Worm (Caenorhabditis elegans): ENCODE results near the gene ceh-24.

Gene ceh-24

DNA sequence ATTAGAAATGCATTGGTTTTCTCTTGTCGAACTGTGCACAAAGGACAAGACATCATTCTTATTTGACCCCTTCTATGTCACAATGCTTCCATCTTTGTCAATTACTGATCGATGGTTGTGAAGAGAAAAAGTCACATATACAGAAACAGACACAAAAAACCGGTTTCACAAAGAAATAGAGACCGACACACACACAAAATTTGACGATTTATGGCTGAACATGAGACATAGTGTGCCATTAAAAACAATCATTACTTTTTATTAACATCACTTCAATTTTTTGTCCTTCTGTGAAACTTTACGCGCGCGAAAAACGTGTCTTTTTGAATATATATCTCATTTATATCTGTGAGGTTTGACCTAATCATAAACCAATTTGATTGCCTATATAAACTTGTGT lies 22.5 kb upstream of the ceh-24 start (continued):
- TF ChIP-seq snu-23 (GFP tag; optimal IDR thresholded peaks at IDR 0.05) (peak; percentile 75), elt-3 (tag; optimal IDR thresholded peaks at IDR 0.05) (peak in 2 of 6 experiments; percentile 54 to 67), nhr-90 (tag; optimal IDR thresholded peaks at IDR 0.05; ENCODE audit: poor library complexity) (peak; percentile 48), nhr-84 (tag; optimal IDR thresholded peaks at IDR 0.05) (no peak), nhr-12 (tag; optimal IDR thresholded peaks at IDR 0.05) (no peak), sup-37 (GFP tag; optimal IDR thresholded peaks at IDR 0.05) (no peak), unc-62 (GFP tag; optimal IDR thresholded peaks at IDR 0.05) (no peak), nhr-11 (tag; optimal IDR thresholded peaks at IDR 0.05) (no peak), mep-1 (tag; optimal IDR thresholded peaks at IDR 0.05) (peak; percentile 37), dpl-1 (GFP tag; optimal IDR thresholded peaks at IDR 0.05) (peak in 2 of 3 experiments; percentile 30 to 42), pqm-1 (tag; optimal IDR thresholded peaks at IDR 0.05) (no peak), ceh-88 (GFP tag; IDR thresholded peaks at IDR 0.05) (no peak), ceh-82 (tag; optimal IDR thresholded peaks at IDR 0.05) (no peak), fos-1 (tag; optimal IDR thresholded peaks at IDR 0.05) (no peak), grh-1 (GFP tag; IDR thresholded peaks at IDR 0.05) (peak; percentile 91), hlh-17 (GFP tag; optimal IDR thresholded peaks at IDR 0.05; ENCODE audit: borderline replicate concordance) (no peak), unc-130 (tag; optimal IDR thresholded peaks at IDR 0.05) (peak; percentile 31), blmp-1 (tag; optimal IDR thresholded peaks at IDR 0.05) (peak; percentile 54)

DNA sequence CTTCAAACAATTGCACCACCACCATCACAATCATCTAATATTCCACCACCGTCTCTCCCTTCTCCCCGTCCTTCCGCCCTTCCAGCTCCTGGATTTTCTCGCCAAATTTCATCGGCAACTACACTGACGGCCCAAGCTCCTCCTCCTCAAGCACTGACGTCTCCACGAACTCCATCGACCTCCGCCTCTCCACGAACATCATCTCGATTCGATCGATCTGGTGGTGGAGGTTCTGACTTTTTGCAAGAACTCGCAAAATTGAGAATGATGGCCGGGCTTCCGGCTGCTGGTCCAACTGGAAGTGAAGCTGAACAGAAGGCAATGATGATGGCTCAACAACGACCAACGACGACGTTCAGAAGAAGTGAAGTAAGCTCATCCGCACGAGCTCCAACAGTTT lies 19.0 kb upstream of the ceh-24 start:
- TF ChIP-seq lin-14 (GFP tag; optimal IDR thresholded peaks at IDR 0.05): no peak
- no peak for TF ChIP-seq nhr-47 (tag; optimal IDR thresholded peaks at IDR 0.05)
- no peak for TF ChIP-seq blmp-1 (tag; optimal IDR thresholded peaks at IDR 0.05)
- no peak for TF ChIP-seq pag-3 (tag; optimal IDR thresholded peaks at IDR 0.05; ENCODE audit: borderline replicate concordance, insufficient read depth)
- TF ChIP-seq ama-1 (optimal IDR thresholded peaks at IDR 0.05): no peak
- no peak for TF ChIP-seq rnt-1 (tag; optimal IDR thresholded peaks at IDR 0.05)
- no peak for TF ChIP-seq ceh-90 (tag; optimal IDR thresholded peaks at IDR 0.05)
- TF ChIP-seq nhr-85 (tag): no peak
- TF ChIP-seq nhr-28 (tag; optimal IDR thresholded peaks at IDR 0.05): no peak
- TF ChIP-seq ceh-82 (tag; optimal IDR thresholded peaks at IDR 0.05): no peak
- TF ChIP-seq tbx-2 (tag; optimal IDR thresholded peaks at IDR 0.05): no peak
- TF ChIP-seq hlh-17 (GFP tag; optimal IDR thresholded peaks at IDR 0.05; ENCODE audit: borderline replicate concordance): no peak
- no peak for TF ChIP-seq lin-35 (GFP tag; optimal IDR thresholded peaks at IDR 0.05)
- TF ChIP-seq nhr-237 (tag; optimal IDR thresholded peaks at IDR 0.05): no peak

DNA sequence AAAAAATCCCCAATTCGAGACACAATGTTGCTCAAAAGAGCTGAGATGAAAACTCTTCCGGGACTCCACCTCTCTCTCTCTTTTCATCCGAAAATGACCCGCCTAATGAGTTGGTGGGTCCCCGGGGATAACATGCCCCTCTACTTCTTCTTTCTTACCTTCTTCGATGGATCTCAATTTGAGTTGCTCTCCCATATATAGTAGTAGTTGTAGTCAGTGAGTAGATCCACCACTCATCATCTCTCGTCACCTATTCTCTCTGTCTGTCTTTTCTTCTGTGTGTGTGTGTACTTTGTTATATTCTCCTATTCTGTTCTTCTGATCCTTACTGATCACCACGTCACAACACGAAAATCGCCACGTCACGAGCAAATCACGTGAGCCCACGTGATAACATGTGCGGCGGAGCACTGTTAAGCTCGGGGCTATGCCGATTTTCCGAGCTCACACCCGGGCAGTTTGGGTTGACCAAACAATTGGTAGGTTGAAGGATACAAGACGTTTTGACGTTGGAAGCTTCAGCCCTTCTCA lies 16.7 kb upstream of the ceh-24 start, which contains the start of gene twk-32:
Gene twk-32 (plus strand): TSS at position 396 of the 531 bp plus-strand sequence.
- TF ChIP-seq lin-14 (GFP tag; optimal IDR thresholded peaks at IDR 0.05) (peak; percentile 17), dsc-1 (tag; optimal IDR thresholded peaks at IDR 0.05) (no peak), isw-1 (GFP tag; IDR thresholded peaks at IDR 0.05) (no peak), nhr-20 (tag; optimal IDR thresholded peaks at IDR 0.05) (peak; percentile 25), nhr-71 (tag; optimal IDR thresholded peaks at IDR 0.05) (peak; percentile 23), unc-86 (tag; optimal IDR thresholded peaks at IDR 0.05) (no peak), fkh-10 (GFP tag; optimal IDR thresholded peaks at IDR 0.05) (no peak), nhr-19 (GFP tag; conservative IDR thresholded peaks at IDR 0.05) (peak; percentile 29; the same call in 1 of the 2 replicates), elt-3 (tag; optimal IDR thresholded peaks at IDR 0.05) (no peak), efl-1 (optimal IDR thresholded peaks at IDR 0.05) (no peak), efl-1 (GFP tag; optimal IDR thresholded peaks at IDR 0.05 in 1 of 2) (no peak), lir-3 (tag; optimal IDR thresholded peaks at IDR 0.05; ENCODE audit: poor library complexity) (peak; percentile 13), snu-23 (GFP tag; optimal IDR thresholded peaks at IDR 0.05) (peak; percentile 2), pax-3 (tag; optimal IDR thresholded peaks at IDR 0.05) (peak; percentile 48)
